Worm (Caenorhabditis elegans): Measurements from ENCODE around the gene F58F6.6.
A peak's percentile ranks its signal among the peaks of the same experiment; 100 is the strongest.
"Not testable (repeated sequence)": the region's sequence is repeated elsewhere in the genome, so short reads cannot be mapped to it uniquely, and the experiment has no call there.

The F58F6.6 gene

DNA sequence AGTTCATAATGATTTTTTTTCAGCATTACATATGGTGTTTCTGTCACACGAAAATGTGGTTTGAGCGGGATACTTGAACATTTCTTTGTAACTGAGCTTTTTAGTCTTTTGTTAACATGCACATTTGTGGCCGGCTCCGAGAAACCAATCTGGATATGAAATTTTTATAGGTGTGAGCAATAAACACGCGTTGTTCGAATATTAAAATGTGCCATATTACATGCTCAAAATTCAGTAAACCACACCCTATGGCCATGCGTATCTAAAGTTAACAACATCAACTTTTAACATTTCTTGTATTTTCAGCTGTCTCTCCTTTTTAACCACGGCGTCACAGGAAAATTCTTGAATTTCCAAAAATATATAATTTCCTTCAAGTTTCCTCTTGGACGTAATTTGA, at the start of gene F58F6.6:
Gene F58F6.6 (plus strand): TSS at position 301 of the 400 bp plus-strand sequence.
- TF ChIP-seq tab-1 (GFP tag; IDR thresholded peaks at IDR 0.05); ztf-23 (GFP tag; IDR thresholded peaks at IDR 0.05); klf-2 (GFP tag; conservative IDR thresholded peaks at IDR 0.05): not testable (repeated sequence)

ce11 chrIV:1298984-1299383, 41.9 kb upstream of the F58F6.6 start:
- TF ChIP-seq ztf-29 (GFP tag; IDR thresholded peaks at IDR 0.05) = no peak
- no peak for TF ChIP-seq T22C8.4 (GFP tag; IDR thresholded peaks at IDR 0.05)
- TF ChIP-seq ref-1 (GFP tag; conservative IDR thresholded peaks at IDR 0.05) = no peak
- no peak for TF ChIP-seq ztf-23 (GFP tag; IDR thresholded peaks at IDR 0.05)
- TF ChIP-seq tab-1 (GFP tag; IDR thresholded peaks at IDR 0.05) = no peak
- TF ChIP-seq cog-1 (tag; optimal IDR thresholded peaks at IDR 0.05) = no peak
- no peak for TF ChIP-seq flt-1 (GFP tag; IDR thresholded peaks at IDR 0.05)
- TF ChIP-seq med-1 (GFP tag; optimal IDR thresholded peaks at IDR 0.05; ENCODE audit: insufficient read depth) = no peak
- no peak for TF ChIP-seq klf-2 (GFP tag; conservative IDR thresholded peaks at IDR 0.05)

DNA sequence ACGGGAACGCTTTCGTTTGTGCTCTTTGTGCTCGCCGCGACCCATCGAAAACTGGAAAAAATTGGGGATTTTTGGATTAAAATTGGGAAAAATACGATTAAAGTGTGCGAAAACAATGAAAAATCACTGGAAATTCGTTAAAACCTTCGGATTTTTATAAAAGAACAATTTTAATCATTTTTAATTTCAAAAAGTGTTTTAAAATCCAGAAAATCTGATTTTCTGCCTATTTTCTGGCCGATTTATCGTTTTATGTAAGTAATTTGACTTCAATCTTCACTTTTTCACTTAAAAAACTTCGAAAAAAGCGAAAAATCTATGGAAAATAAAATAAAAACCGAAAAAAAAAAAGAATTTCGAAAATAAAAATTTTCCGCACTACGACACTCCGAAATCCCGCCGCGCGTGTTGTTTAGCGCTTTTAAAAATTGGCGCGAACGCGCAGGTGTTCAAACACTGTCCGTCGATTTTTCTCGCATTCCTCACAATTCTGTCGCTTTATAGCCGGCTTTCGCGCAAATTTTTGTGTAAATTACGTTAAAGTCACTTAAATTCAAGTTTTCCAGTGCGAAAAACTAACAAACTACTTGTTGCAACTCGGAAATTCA, 31.2 kb upstream of the F58F6.6 start, which contains the start of the genes ddx-46 and F53H1.4:
Gene ddx-46 (minus strand): TSS at position 51 of the 608 bp plus-strand sequence.
Gene F53H1.4 (plus strand): TSS at position 567 of the 608 bp plus-strand sequence.
- TF ChIP-seq flt-1 (GFP tag; IDR thresholded peaks at IDR 0.05) (0 out of 2 replicates have a peak, but pooled peaks have one; percentile 18), cog-1 (tag; optimal IDR thresholded peaks at IDR 0.05) (no peak), med-1 (GFP tag; optimal IDR thresholded peaks at IDR 0.05; ENCODE audit: insufficient read depth) (no peak)

ce11 chrIV:1310337-1310736, 30.6 kb upstream of the F58F6.6 start:
- TF ChIP-seq cog-1 (tag; optimal IDR thresholded peaks at IDR 0.05) (no peak), klf-2 (GFP tag; conservative IDR thresholded peaks at IDR 0.05) (no peak), ztf-23 (GFP tag; IDR thresholded peaks at IDR 0.05) (no peak), med-1 (GFP tag; optimal IDR thresholded peaks at IDR 0.05; ENCODE audit: insufficient read depth) (no peak), flt-1 (GFP tag; IDR thresholded peaks at IDR 0.05) (no peak), tab-1 (GFP tag; IDR thresholded peaks at IDR 0.05) (no peak), ztf-29 (GFP tag; IDR thresholded peaks at IDR 0.05) (no peak)

- TF ChIP-seq ztf-23 (GFP tag; IDR thresholded peaks at IDR 0.05) = no peak
Measured at ce11 chrIV:1328682-1329212, 12.1 kb upstream of the F58F6.6 start, which contains the start of gene F53H1.3. Gene F53H1.3, plus strand, starts transcription at chrIV:1329162.

ce11 chrIV:1343379-1343778, 2.5 kb downstream of the F58F6.6 start, which contains the start of gene F58F6.5:
Gene F58F6.5, plus strand, starts transcription at chrIV:1343679.
- TF ChIP-seq tab-1 (GFP tag; IDR thresholded peaks at IDR 0.05); klf-2 (GFP tag; conservative IDR thresholded peaks at IDR 0.05); med-1 (GFP tag; optimal IDR thresholded peaks at IDR 0.05; ENCODE audit: insufficient read depth): not testable (repeated sequence)

DNA sequence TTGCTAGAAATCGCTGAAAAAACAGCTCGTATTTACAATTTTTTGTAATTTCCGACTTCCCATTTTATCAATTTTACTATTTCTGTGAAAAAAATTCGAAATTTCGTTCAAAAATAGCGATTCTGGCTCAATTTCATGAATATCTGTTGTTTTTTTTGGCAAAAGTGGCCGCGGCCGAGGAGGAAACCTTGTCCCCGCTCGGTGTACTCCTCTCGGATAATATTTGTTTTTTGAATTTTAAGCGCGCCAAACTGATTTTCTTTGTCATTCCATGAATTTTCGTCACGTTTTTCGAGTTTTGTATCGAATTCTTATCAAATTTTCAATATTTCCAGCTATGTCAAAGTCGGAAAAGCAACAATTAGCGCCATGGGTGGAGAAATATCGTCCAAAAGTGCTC, 6.1 kb downstream of the F58F6.6 start, which contains the start of gene rfc-2:
Gene rfc-2 (plus strand): TSS at position 334 of the 400 bp plus-strand sequence.
- TF ChIP-seq tab-1 (GFP tag; IDR thresholded peaks at IDR 0.05) (no peak), ztf-29 (GFP tag; IDR thresholded peaks at IDR 0.05) (no peak), med-1 (GFP tag; optimal IDR thresholded peaks at IDR 0.05; ENCODE audit: insufficient read depth) (no peak), flt-1 (GFP tag; IDR thresholded peaks at IDR 0.05) (no peak), T22C8.4 (GFP tag; IDR thresholded peaks at IDR 0.05) (no peak), klf-2 (GFP tag; conservative IDR thresholded peaks at IDR 0.05) (no peak), cog-1 (tag; optimal IDR thresholded peaks at IDR 0.05) (no peak), ref-1 (GFP tag; conservative IDR thresholded peaks at IDR 0.05) (no peak), ztf-23 (GFP tag; IDR thresholded peaks at IDR 0.05) (no peak)

DNA sequence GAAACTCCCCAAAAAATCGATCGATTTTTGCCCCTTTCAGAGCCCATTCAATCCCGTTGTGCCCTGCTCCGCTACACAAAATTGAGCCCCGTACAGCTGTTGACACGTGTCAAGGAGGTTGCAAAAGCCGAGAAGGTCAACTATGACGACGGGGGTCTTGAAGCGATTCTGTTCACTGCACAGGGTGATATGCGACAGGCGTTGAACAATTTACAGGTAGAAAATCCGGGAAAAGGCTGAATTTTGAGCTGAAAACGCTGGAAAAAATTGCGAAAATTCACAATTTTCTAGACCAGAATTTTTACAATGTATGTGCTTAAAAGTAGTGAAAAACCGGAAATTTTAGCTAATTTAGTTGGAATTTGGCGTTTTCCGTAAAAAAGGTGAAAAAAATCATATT, 8.5 kb downstream of the F58F6.6 start:
- no peak for TF ChIP-seq med-1 (GFP tag; optimal IDR thresholded peaks at IDR 0.05; ENCODE audit: insufficient read depth)

DNA sequence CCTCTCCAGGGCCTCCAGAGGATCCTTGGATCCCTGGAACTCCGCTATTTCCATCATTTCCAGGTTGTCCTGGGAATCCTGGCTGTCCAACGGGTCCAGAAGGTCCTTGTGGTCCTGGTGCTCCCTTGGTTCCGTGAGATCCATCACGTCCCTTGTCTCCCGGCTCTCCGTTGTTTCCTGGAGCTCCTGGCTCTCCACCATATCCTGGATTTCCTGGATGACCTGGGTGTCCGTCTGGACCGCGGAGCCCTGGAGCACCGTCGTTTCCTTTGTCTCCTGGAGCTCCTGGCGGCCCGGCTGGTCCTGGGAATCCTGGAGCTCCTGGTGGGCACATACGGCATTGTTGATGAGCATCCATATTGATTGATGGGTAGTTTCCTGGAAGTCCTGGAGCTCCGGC, 12.9 kb downstream of the F58F6.6 start:
- TF ChIP-seq ref-1 (GFP tag; conservative IDR thresholded peaks at IDR 0.05) = no peak
- no peak for TF ChIP-seq med-1 (GFP tag; optimal IDR thresholded peaks at IDR 0.05; ENCODE audit: insufficient read depth)
- TF ChIP-seq T22C8.4 (GFP tag; IDR thresholded peaks at IDR 0.05) = no peak

- TF ChIP-seq ref-1 (GFP tag; conservative IDR thresholded peaks at IDR 0.05) = no peak
- TF ChIP-seq T22C8.4 (GFP tag; IDR thresholded peaks at IDR 0.05) = peak; percentile 73
Measured at ce11 chrIV:1355147-1355546, 14.3 kb downstream of the F58F6.6 start, which contains the start of gene col-104. Gene col-104, minus strand, starts transcription at chrIV:1355305.

- TF ChIP-seq klf-2 (GFP tag; conservative IDR thresholded peaks at IDR 0.05) (no peak), ztf-23 (GFP tag; IDR thresholded peaks at IDR 0.05) (no peak), tab-1 (GFP tag; IDR thresholded peaks at IDR 0.05) (0 out of 2 replicates have a peak, but pooled peaks have one; percentile 20), T22C8.4 (GFP tag; IDR thresholded peaks at IDR 0.05) (no peak), med-1 (GFP tag; optimal IDR thresholded peaks at IDR 0.05; ENCODE audit: insufficient read depth) (no peak), flt-1 (GFP tag; IDR thresholded peaks at IDR 0.05) (0 out of 2 replicates have a peak, but pooled peaks have one; percentile 43)
Measured at ce11 chrIV:1358109-1358508, 17.2 kb downstream of the F58F6.6 start.

All from whole organism, midembryonic.